Worm (Caenorhabditis elegans) whole organism, L4 larva: Measurements from ENCODE around the gene fndc-1.
A peak's percentile ranks its signal among the peaks of the same experiment; 100 is the strongest.

Experiments
- F26F4.8 ChIP-seq: fragments of 200-800 bp; sonication (Bioruptor generic); conservative IDR thresholded peaks from 2 replicates; pipeline ENCODE4 v1.3.6; 2022; ENCODE audit warnings: missing genetic modification characterization, missing compliant biosample characterization
- R02D3.7 ChIP-seq: fragments of 150-350 bp; sonication (generic microtip); optimal IDR thresholded peaks from 3 replicates; lab custom pipeline; 2014; ENCODE audit warnings: missing biosample characterization, missing genetic modification characterization
- Y105C5A.15 ChIP-seq: fragments of 200-800 bp; sonication (Bioruptor generic); IDR thresholded peaks from 2 replicates; pipeline ENCODE4 v1.3.6; 2022; ENCODE audit warnings: missing genetic modification characterization, missing compliant biosample characterization
- Y75B8A.6 ChIP-seq: fragments of 200-800 bp; sonication (Bioruptor generic); IDR thresholded peaks from 2 replicates; pipeline ENCODE4 v1.3.6; 2022; ENCODE audit warnings: missing genetic modification reagents, missing genetic modification characterization, missing compliant biosample characterization
- ZK337.2 ChIP-seq: fragments of 200-800 bp; sonication (Bioruptor generic); IDR thresholded peaks from 2 replicates; pipeline ENCODE4 v1.3.6; 2022; ENCODE audit warnings: missing genetic modification reagents, missing genetic modification characterization, missing compliant biosample characterization
- attf-4 ChIP-seq: sonication (generic microtip); optimal IDR thresholded peaks from 3 replicates; lab custom pipeline; 2017; ENCODE audit warnings: missing biosample characterization, missing genetic modification characterization
- ceh-44 ChIP-seq: fragments of 200-800 bp; sonication (Bioruptor generic); IDR thresholded peaks from 2 replicates; pipeline ENCODE4 v1.3.6; 2022; ENCODE audit warnings: missing genetic modification reagents, missing genetic modification characterization, missing compliant biosample characterization
- daf-19 ChIP-seq: fragments of 200-800 bp; sonication (Bioruptor generic); conservative IDR thresholded peaks from 2 replicates; pipeline ENCODE4 v1.3.6; 2022; ENCODE audit warnings: missing genetic modification characterization, missing compliant biosample characterization
- dmd-8 ChIP-seq: fragments of 200-800 bp; sonication (Bioruptor generic); IDR thresholded peaks from 2 replicates; pipeline ENCODE4 v1.3.6; 2022; ENCODE audit warnings: missing genetic modification characterization, missing compliant biosample characterization
- fos-1 ChIP-seq: fragments of 150-350 bp; optimal IDR thresholded peaks from 2 replicates; lab custom pipeline; 2014; ENCODE audit warnings: missing biosample characterization, missing genetic modification characterization
- jun-1 ChIP-seq: fragments of 150-350 bp; optimal IDR thresholded peaks from 2 replicates; lab custom pipeline; 2014; ENCODE audit warnings: missing biosample characterization, missing genetic modification reagents, missing genetic modification characterization
- lin-15B ChIP-seq: fragments of 150-350 bp; sonication (generic microtip); optimal IDR thresholded peaks from 3 replicates; lab custom pipeline; 2014; ENCODE audit warnings: missing biosample characterization, missing genetic modification characterization
- lir-3 ChIP-seq: sonication (generic microtip); optimal IDR thresholded peaks from 2 replicates; lab custom pipeline; 2016; ENCODE audit warnings: mild to moderate bottlenecking, missing genetic modification characterization, missing compliant biosample characterization
- lsy-2 ChIP-seq, 2 experiments: fragments of 150-350 bp in 1 of 2; sonication (generic microtip) in 1 of 2; optimal IDR thresholded peaks; 2 replicates each; lab custom pipeline; 2014 to 2017; ENCODE audit warnings: missing biosample characterization in 2 of 2, missing genetic modification characterization in 2 of 2
- mep-1 ChIP-seq: fragments of 150-350 bp; sonication (generic microtip); optimal IDR thresholded peaks from 3 replicates; lab custom pipeline; 2014; ENCODE audit warnings: missing biosample characterization, missing genetic modification characterization
- mxl-2 ChIP-seq: fragments of 200-800 bp; sonication (Bioruptor generic); conservative IDR thresholded peaks from 2 replicates; pipeline ENCODE4 v1.3.6; 2022; ENCODE audit warnings: missing genetic modification reagents, missing genetic modification characterization, missing compliant biosample characterization
- nhr-111 ChIP-seq: fragments of 200-800 bp; sonication (Bioruptor generic); optimal IDR thresholded peaks from 2 replicates; lab custom pipeline; 2018; ENCODE audit warnings: mild to moderate bottlenecking, missing genetic modification characterization, missing compliant biosample characterization
- nhr-28 ChIP-seq: fragments of 150-350 bp; optimal IDR thresholded peaks from 2 replicates; lab custom pipeline; 2014; ENCODE audit warnings: missing biosample characterization, missing genetic modification characterization
- nhr-41 ChIP-seq: fragments of 200-800 bp; sonication (Bioruptor generic); IDR thresholded peaks from 2 replicates; pipeline ENCODE4 v1.3.6; 2022; ENCODE audit warnings: missing genetic modification reagents, missing genetic modification characterization, missing compliant biosample characterization
- nhr-42 ChIP-seq: fragments of 200-800 bp; sonication (Bioruptor generic); IDR thresholded peaks from 2 replicates; pipeline ENCODE4 v1.3.6; 2022; ENCODE audit warnings: missing genetic modification characterization, missing compliant biosample characterization
- nhr-76 ChIP-seq: fragments of 150-350 bp; optimal IDR thresholded peaks from 2 replicates; lab custom pipeline; 2014; ENCODE audit warnings: missing biosample characterization, missing genetic modification characterization
- nhr-77 ChIP-seq: fragments of 150-350 bp; optimal IDR thresholded peaks from 2 replicates; lab custom pipeline; 2014; ENCODE audit warnings: missing biosample characterization, missing genetic modification characterization
- pha-4 ChIP-seq, 2 experiments: fragments of 150-350 bp in 1 of 2; fragments of 200-800 bp in 1 of 2; sonication (Bioruptor generic) in 1 of 2; IDR thresholded peaks in 1 of 2; optimal IDR thresholded peaks in 1 of 2; 2 replicates each; pipeline versions ENCODE4 v1.3.6 to Lab custom; 2014 to 2022; ENCODE audit warnings: missing genetic modification characterization in 2 of 2, missing genetic modification reagents in 2 of 2, missing biosample characterization in 1 of 2, missing compliant biosample characterization in 1 of 2
- rbr-2 ChIP-seq: sonication (generic microtip); optimal IDR thresholded peaks from 2 replicates; lab custom pipeline; 2016; ENCODE audit warnings: missing genotype, missing genetic modification characterization, missing compliant biosample characterization
- saeg-2 ChIP-seq: fragments of 200-800 bp; sonication (Bioruptor generic); IDR thresholded peaks from 2 replicates; pipeline ENCODE4 v1.3.6; 2022; ENCODE audit warnings: missing genetic modification reagents, missing genetic modification characterization, missing compliant biosample characterization
- set-16 ChIP-seq: fragments of 200-800 bp; sonication (Bioruptor generic); IDR thresholded peaks from 2 replicates; pipeline ENCODE4 v1.3.6; 2022; ENCODE audit warnings: missing genetic modification reagents, missing genetic modification characterization, missing compliant biosample characterization
- snpc-4 ChIP-seq: fragments of 150-350 bp; optimal IDR thresholded peaks from 2 replicates; lab custom pipeline; 2014; ENCODE audit warnings: missing biosample characterization, missing genetic modification characterization
- spr-1 ChIP-seq: sonication (generic microtip); optimal IDR thresholded peaks from 2 replicates; lab custom pipeline; 2016; ENCODE audit warnings: mild to moderate bottlenecking, missing genetic modification characterization, missing compliant biosample characterization
- unc-62 ChIP-seq, 3 experiments: fragments of 150-350 bp in 1 of 3; sonication (generic microtip); optimal IDR thresholded peaks in 2 of 3; peaks in 1 of 3; 1 replicate in 1 of 3; 2 replicates in 2 of 3; lab custom pipeline; 2014 to 2017; ENCODE audit warnings: missing biosample characterization in 3 of 3, missing genetic modification characterization in 3 of 3, missing genetic modification reagents in 3 of 3, missing genotype in 1 of 3
- zag-1 ChIP-seq: fragments of 150-350 bp; optimal IDR thresholded peaks from 2 replicates; lab custom pipeline; 2014; ENCODE audit warnings: missing biosample characterization, missing genetic modification characterization
- zfp-2 ChIP-seq: sonication (generic microtip); optimal IDR thresholded peaks from 2 replicates; lab custom pipeline; 2016; ENCODE audit warnings: mild to moderate bottlenecking, missing genetic modification characterization, missing compliant biosample characterization
- ztf-7 ChIP-seq: fragments of 150-350 bp; optimal IDR thresholded peaks from 2 replicates; lab custom pipeline; 2014; ENCODE audit warnings: missing biosample characterization, missing genetic modification characterization

The fndc-1 gene

DNA sequence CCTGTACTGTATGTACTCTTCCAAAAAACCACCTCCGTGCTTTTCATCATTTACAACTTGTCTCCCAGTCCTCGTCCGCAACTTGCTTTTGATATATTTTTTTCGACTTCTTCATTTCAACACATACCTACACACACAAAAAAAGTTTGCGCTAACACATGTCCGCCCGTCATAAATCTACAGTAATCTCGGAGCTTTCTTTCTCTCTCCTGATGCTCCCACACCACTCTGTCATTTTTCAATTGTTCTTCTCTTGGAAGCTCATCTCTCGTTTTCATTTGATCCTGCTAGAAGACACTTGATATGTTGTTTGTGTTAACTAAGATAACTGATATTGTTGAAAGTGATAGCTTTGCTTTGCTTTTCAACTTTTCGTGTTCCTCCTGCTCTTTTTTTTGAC, 44.1 kb upstream of the fndc-1 start:
- no peak for TF ChIP-seq snpc-4 (tag; lab: Kevin White, UChicago)
- TF ChIP-seq nhr-111 (GFP tag; lab: Kevin White, UChicago) = no peak
- TF ChIP-seq nhr-41 (GFP tag; lab: Robert Waterston, UW) = no peak
- TF ChIP-seq R02D3.7 (tag; lab: Kevin White, UChicago) = no peak
- TF ChIP-seq dmd-8 = no peak
- TF ChIP-seq nhr-42 (GFP tag; lab: Robert Waterston, UW) = no peak
- TF ChIP-seq fos-1 (tag; lab: Kevin White, UChicago) = no peak
- TF ChIP-seq rbr-2 = no peak
- TF ChIP-seq lin-15B (tag; lab: Kevin White, UChicago) = no peak
- no peak for TF ChIP-seq zfp-2
- TF ChIP-seq F26F4.8 (GFP tag; lab: Robert Waterston, UW) = no peak
- TF ChIP-seq ztf-7 (tag; lab: Kevin White, UChicago) = no peak
- TF ChIP-seq nhr-77 (tag; lab: Kevin White, UChicago) = no peak
- no peak for TF ChIP-seq nhr-76
- no peak for TF ChIP-seq saeg-2 (GFP tag; lab: Robert Waterston, UW)
- no peak for TF ChIP-seq ceh-44 (GFP tag; lab: Robert Waterston, UW)
- TF ChIP-seq spr-1 (tag; lab: Kevin White, UChicago) = no peak
- TF ChIP-seq Y105C5A.15 (GFP tag; lab: Robert Waterston, UW) = no peak
- no peak for TF ChIP-seq lir-3
- no peak for TF ChIP-seq mep-1 (tag; lab: Kevin White, UChicago)

DNA sequence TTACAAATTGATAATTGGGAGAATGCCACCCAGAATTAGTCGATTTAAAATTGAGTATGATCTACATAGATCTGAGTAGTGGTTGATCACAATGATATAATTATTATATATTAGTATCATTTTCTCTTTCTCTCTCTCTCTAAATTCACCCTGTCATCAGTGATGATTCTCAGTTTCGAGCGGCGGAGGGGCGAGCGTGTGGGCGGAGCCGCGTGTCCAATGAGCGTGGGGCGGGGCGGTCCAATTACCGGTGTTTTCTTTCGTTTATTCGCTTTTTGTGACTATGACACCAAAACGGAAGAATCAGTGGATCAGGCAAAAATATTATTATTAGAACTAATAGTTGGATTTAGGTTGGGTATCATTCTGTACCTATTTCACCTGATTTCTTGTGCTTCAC, 42.8 kb upstream of the fndc-1 start:
- no peak for TF ChIP-seq nhr-42 (GFP tag; lab: Robert Waterston, UW)
- no peak for TF ChIP-seq jun-1 (tag; lab: Kevin White, UChicago)
- 0 out of 2 replicates have a peak, but pooled peaks have one; percentile 11 for TF ChIP-seq set-16

DNA sequence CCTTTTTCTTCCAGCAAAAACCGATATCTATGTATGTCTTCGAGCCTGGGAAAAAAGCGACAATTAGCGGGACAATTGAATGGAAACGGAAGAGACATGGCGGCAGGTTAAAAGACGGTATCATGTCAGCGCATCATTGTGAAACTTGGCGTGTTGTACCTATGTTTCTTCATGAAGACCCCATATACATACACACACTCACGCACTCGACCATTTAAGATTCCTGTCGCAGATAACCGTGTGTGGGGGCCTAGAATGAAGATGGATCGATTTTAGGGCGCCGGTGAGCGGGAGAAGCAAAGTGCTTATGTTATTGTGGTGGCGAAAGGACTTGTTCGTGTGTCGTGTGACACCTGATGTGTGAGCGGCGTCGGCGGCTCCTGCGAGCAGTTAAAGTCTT, 39.8 kb upstream of the fndc-1 start:
- TF ChIP-seq unc-62 (GFP tag; optimal IDR thresholded peaks at IDR 0.05 in 1 of 2; lab: Kevin White, UChicago) = peak in 1 of 2 experiments; percentile 1
- TF ChIP-seq unc-62 (tag; optimal IDR thresholded peaks at IDR 0.05; lab: Kevin White, UChicago) = no peak
- no peak for TF ChIP-seq attf-4
- TF ChIP-seq, all 104 proteins: peak for 1

DNA sequence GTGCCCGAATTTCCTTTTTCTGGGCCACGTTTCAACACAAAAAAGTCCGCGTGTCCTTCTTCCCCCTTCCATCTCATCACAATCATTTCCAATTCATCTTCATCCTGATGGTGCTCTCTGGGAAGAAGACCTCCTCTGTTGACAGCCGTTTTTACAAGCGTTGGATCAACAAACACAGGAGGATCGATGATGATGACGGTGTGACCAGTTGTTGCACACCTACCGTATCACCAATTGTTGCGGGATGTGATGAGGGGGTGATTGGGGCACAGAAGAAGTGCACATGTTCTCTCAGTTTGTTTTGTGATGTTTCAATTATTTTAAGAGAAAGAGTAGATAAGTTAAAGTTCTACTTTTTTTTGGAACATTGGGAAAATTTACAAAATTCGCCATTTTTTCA, 38.4 kb upstream of the fndc-1 start:
- TF ChIP-seq Y75B8A.6 (no peak), mep-1 (tag; lab: Kevin White, UChicago) (no peak), lsy-2 (tag; optimal IDR thresholded peaks at IDR 0.05; lab: Kevin White, UChicago) (no peak), zag-1 (tag; lab: Kevin White, UChicago) (no peak), ZK337.2 (GFP tag; lab: Robert Waterston, UW) (no peak), attf-4 (no peak), nhr-41 (GFP tag; lab: Robert Waterston, UW) (no peak), pha-4 (GFP tag; IDR thresholded peaks at IDR 0.05; lab: Robert Waterston, UW) (no peak), pha-4 (tag; optimal IDR thresholded peaks at IDR 0.05; lab: Kevin White, UChicago) (no peak), nhr-28 (no peak), mxl-2 (GFP tag; lab: Robert Waterston, UW) (no peak)

DNA sequence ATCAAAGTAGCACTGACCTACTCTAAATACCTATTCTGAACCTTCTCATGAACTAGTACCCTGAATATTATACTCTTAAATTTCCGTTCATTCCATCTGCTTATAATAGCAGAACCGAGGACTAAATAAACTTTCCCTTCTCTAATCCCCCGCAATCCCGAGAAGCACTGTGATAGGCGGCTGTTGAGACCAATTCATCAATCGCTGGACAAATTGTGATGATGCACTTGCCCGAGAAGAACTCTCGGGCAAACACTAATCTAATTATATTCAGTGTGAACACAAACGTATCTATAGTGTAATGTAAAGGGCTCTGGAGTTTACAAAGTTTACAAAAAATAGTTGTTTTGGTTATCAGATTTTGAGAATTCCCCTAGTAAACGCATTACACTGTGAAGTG, 37.8 kb upstream of the fndc-1 start:
- TF ChIP-seq nhr-42 (GFP tag; lab: Robert Waterston, UW) = no peak

DNA sequence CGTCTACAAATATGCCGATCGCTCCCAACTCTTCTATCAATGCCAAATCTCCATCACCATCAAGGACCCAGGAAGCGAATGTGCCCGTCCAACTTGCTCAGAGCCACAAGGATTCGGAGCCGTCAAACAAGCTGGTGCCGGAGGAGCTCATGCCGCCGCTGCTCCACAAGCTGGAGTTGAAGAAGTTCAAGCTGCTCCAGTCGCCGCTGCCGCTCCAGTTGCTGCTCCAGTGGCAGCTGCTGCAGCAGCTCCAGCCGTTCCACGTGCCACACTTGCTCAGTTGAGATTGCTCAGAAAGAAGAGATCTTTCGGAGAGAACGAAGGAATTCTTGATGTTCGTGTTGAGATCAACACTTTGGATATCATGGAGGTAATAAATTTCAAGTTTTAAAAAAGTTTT, 33.7 kb upstream of the fndc-1 start:
- TF ChIP-seq set-16 = peak; percentile 91
- TF ChIP-seq daf-19 = no peak
